Worm (Caenorhabditis elegans): ENCODE measurements around the gene K12H6.2.
A peak's percentile ranks its signal among the peaks of the same experiment; 100 is the strongest.

Gene K12H6.2

ce11 chrII:2815444-2815843 lies at the start of gene K12H6.2:
Gene K12H6.2 (minus strand): TSS chrII:2815544.
- TF ChIP-seq T26A8.4 (GFP tag; IDR thresholded peaks at IDR 0.05) (no peak), pha-4 (GFP tag; IDR thresholded peaks at IDR 0.05) (no peak), pha-4 (tag; optimal IDR thresholded peaks at IDR 0.05) (no peak), nhr-41 (GFP tag; IDR thresholded peaks at IDR 0.05) (no peak), nhr-48 (tag; optimal IDR thresholded peaks at IDR 0.05) (no peak), php-3 (GFP tag; IDR thresholded peaks at IDR 0.05) (no peak), cey-2 (tag; optimal IDR thresholded peaks at IDR 0.05; ENCODE audit: borderline replicate concordance, insufficient read depth) (no peak), nhr-76 (tag; optimal IDR thresholded peaks at IDR 0.05) (no peak), hlh-30 (tag; optimal IDR thresholded peaks at IDR 0.05; ENCODE audit: insufficient read depth) (no peak), aha-1 (tag) (no peak), lir-3 (tag; optimal IDR thresholded peaks at IDR 0.05) (no peak), nhr-237 (tag; optimal IDR thresholded peaks at IDR 0.05) (no peak), nhr-111 (GFP tag; optimal IDR thresholded peaks at IDR 0.05) (no peak), ceh-44 (GFP tag; IDR thresholded peaks at IDR 0.05) (no peak), nhr-28 (tag; optimal IDR thresholded peaks at IDR 0.05) (no peak), dmd-8 (GFP tag; IDR thresholded peaks at IDR 0.05) (no peak), ZK337.2 (GFP tag; IDR thresholded peaks at IDR 0.05) (no peak), gei-8 (GFP tag; optimal IDR thresholded peaks at IDR 0.05) (no peak), ceh-62 (tag; optimal IDR thresholded peaks at IDR 0.05) (no peak)

DNA sequence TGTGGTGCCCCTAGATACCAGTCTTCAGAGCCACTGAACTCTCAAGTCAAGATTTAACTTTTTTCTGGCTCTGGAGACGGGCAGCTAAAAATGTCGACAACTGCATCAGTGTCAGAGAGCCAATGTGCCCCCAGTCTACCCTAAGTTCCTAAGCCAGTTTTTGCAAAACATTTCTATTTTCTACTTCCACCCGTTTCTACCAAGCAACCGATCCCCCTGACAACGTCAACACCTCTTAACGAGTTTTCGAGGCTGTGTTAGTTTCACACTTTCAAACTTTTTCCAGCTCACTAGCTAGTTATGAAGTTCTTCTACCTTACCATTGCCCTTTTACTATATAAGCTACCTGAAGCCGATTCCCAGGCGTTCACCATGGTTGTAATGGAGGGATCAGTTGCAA lies 48.9 kb upstream of the K12H6.2 start, which contains the start of gene Y110A2AL.5:
Gene Y110A2AL.5 (plus strand): TSS at position 301 of the 400 bp plus-strand sequence.
- TF ChIP-seq ztf-11 (tag; optimal IDR thresholded peaks at IDR 0.05), result no peak
- no peak for TF ChIP-seq ceh-62 (tag; optimal IDR thresholded peaks at IDR 0.05)
- no peak for TF ChIP-seq ama-1 (optimal IDR thresholded peaks at IDR 0.05)
- TF ChIP-seq mxl-3 (GFP tag; optimal IDR thresholded peaks at IDR 0.05), result no peak
- TF ChIP-seq nhr-237 (tag; optimal IDR thresholded peaks at IDR 0.05), result no peak
- TF ChIP-seq jun-1 (tag; optimal IDR thresholded peaks at IDR 0.05), result no peak
- no peak for TF ChIP-seq F10B5.3 (tag; optimal IDR thresholded peaks at IDR 0.05)
- no peak for TF ChIP-seq mes-2 (tag; optimal IDR thresholded peaks at IDR 0.05; ENCODE audit: poor library complexity, severe bottlenecking)
- no peak for TF ChIP-seq F49E8.2 (tag; optimal IDR thresholded peaks at IDR 0.05; ENCODE audit: borderline replicate concordance)
- no peak for TF ChIP-seq T20F7.1 (GFP tag; optimal IDR thresholded peaks at IDR 0.05)
- no peak for TF ChIP-seq aha-1 (tag)
- TF ChIP-seq Y105C5A.15 (GFP tag; IDR thresholded peaks at IDR 0.05), result no peak
- TF ChIP-seq spr-1 (tag; optimal IDR thresholded peaks at IDR 0.05), result no peak
- no peak for TF ChIP-seq ctbp-1 (GFP tag; IDR thresholded peaks at IDR 0.05)
- no peak for TF ChIP-seq hlh-11 (tag; optimal IDR thresholded peaks at IDR 0.05)

DNA sequence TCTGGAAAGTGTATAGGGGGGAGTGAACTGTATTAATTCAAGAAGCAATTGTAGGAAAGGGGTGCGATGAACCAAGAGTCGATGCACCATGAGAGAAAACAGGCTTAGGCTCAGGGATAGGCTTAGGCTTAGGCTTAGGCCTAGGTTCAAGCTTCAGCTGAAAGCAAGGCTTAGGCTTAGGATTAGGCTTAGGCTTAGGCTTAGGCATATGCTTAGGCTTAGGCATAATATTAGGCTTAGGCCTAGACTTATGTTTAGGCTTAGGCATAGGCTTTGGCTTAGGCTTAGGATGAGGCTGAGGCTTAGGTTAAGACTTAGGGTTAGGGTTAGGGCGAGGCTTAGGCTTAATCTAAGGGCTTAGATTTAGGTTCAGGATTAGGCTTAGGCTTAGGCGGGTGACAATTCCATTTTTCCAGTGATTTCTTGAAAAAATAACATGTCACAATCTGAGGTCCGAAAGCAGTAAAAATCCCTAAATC lies 47.3 kb upstream of the K12H6.2 start:
- TF ChIP-seq vab-7 (GFP tag; IDR thresholded peaks at IDR 0.05) (no peak), hmg-1.1 (GFP tag; IDR thresholded peaks at IDR 0.05) (no peak), aha-1 (tag) (peak; percentile 92), mdl-1 (tag; optimal IDR thresholded peaks at IDR 0.05) (no peak), attf-4 (tag; optimal IDR thresholded peaks at IDR 0.05) (no peak), mxl-3 (GFP tag; optimal IDR thresholded peaks at IDR 0.05) (no peak)

DNA sequence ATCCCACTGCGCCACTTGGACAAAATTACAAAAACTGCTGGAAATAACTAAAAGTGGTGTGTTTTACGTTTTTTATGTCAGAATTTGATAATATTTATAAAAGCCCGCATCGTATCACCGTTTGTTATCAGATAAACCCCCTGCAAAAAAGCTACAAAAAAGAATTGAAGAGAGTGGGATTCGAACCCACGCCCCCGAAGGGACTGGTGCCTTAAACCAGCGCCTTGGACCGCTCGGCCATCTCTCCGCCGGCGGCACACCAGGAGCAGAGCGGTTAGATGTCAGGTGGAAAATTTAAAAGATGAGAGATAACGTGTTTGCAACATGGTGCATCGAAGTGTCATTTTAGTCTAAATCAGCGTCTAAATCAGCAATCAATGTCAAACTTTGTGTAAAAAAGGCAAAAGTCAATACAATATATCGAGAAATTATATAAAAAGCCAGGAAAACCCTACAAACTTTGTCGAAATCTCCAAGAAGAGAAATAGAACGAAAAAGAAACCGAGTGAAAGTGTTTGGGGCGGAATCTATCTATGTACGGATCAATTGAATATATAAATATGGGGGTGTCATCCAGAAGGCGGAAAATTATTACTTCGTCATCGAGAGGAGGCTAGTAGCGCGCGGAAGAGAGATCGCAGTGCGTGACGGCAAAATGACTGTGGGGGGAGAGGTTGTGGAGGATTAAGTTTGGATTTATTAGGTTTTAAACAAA lies 46.2 kb upstream of the K12H6.2 start:
- TF ChIP-seq F49E8.2 (tag; optimal IDR thresholded peaks at IDR 0.05; ENCODE audit: borderline replicate concordance), result no peak
- TF ChIP-seq ceh-44 (GFP tag; IDR thresholded peaks at IDR 0.05), result no peak
- 0 out of 2 replicates have a peak, but pooled peaks have one; percentile 50 for TF ChIP-seq nhr-42 (GFP tag; IDR thresholded peaks at IDR 0.05)
- TF ChIP-seq madf-9 (GFP tag; conservative IDR thresholded peaks at IDR 0.05), result no peak
- no peak for TF ChIP-seq zag-1 (tag; optimal IDR thresholded peaks at IDR 0.05)
- TF ChIP-seq ceh-28 (tag; optimal IDR thresholded peaks at IDR 0.05), result no peak
- TF ChIP-seq hif-1 (tag; optimal IDR thresholded peaks at IDR 0.05), result no peak
- TF ChIP-seq mdl-1 (tag; optimal IDR thresholded peaks at IDR 0.05), result no peak
- TF ChIP-seq nhr-111 (GFP tag; optimal IDR thresholded peaks at IDR 0.05), result no peak
- no peak for TF ChIP-seq mxl-2 (GFP tag; conservative IDR thresholded peaks at IDR 0.05)
- no peak for TF ChIP-seq ceh-20 (GFP tag; IDR thresholded peaks at IDR 0.05)
- peak; percentile 38; the same call in 1 of the 2 replicates for TF ChIP-seq lin-1 (GFP tag; IDR thresholded peaks at IDR 0.05)
- no peak for TF ChIP-seq nhr-25 (tag; optimal IDR thresholded peaks at IDR 0.05; ENCODE audit: borderline replicate concordance, insufficient read depth)
- TF ChIP-seq lir-3 (tag; optimal IDR thresholded peaks at IDR 0.05), result no peak
- TF ChIP-seq zip-11 (GFP tag; IDR thresholded peaks at IDR 0.05), result no peak
